Worm (Caenorhabditis elegans) whole organism, L2 larva: ENCODE data around the gene pqn-25.

Experiments
- R02D3.7 ChIP-seq: fragments of 150-350 bp; optimal IDR thresholded peaks from 2 replicates; lab custom pipeline; 2014; ENCODE audit warnings: missing biosample characterization, missing genetic modification characterization
- ceh-82 ChIP-seq: fragments of 150-350 bp; optimal IDR thresholded peaks from 2 replicates; lab custom pipeline; 2014; ENCODE audit warnings: missing biosample characterization, missing genetic modification characterization
- dmd-4 ChIP-seq: sonication (generic microtip); optimal IDR thresholded peaks from 2 replicates; lab custom pipeline; 2017; ENCODE audit warnings: missing biosample characterization, missing genetic modification characterization
- elt-3 ChIP-seq: sonication (generic microtip); optimal IDR thresholded peaks from 2 replicates; lab custom pipeline; 2017; ENCODE audit warnings: missing biosample characterization, missing genetic modification characterization
- snpc-4 ChIP-seq: fragments of 150-350 bp; optimal IDR thresholded peaks from 2 replicates; lab custom pipeline; 2014; ENCODE audit warnings: missing biosample characterization, missing genetic modification characterization
- unc-62 ChIP-seq: fragments of 150-350 bp; optimal IDR thresholded peaks from 2 replicates; lab custom pipeline; 2014; ENCODE audit warnings: missing biosample characterization, missing genetic modification reagents, missing genetic modification characterization

DNA sequence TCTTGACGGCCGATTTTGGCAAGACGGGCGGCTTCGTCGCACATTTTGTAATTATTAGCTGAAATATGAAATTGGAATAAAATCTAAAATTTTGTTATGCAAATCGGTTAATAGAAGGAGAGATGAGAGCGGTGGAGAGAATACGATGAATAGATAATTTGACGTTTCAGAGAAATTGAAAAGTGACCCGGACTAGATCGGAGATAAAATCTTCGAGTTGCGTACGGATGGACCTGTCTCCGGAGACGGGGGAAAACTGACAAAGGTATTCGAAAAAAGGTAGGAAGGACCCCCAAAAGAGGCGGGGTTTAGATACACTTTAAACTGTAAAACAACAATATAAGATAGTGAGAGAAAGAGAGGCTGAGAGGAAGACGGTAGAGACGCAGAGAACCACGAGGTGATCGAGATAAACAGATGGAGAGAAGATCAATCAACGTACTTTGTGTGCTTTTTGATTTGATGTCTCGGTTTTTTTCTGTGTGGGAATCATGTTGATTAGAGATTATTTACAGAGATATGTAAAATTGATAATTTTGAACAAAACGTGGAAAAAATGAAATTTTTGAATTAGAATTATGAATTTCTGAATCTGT is 39.8 kb upstream of the pqn-25 start, which contains the start of gene F09F7.6:
- TF ChIP-seq unc-62 (GFP tag; lab: Kevin White, UChicago) (no peak), snpc-4 (tag; lab: Kevin White, UChicago) (no peak), dmd-4 (tag; lab: Kevin White, UChicago) (no peak), R02D3.7 (tag; lab: Kevin White, UChicago) (no peak), ceh-82 (tag; lab: Kevin White, UChicago) (no peak), elt-3 (tag; lab: Kevin White, UChicago) (no peak)
